Fruit fly (Drosophila melanogaster) whole organism, wandering third instar larva: Measurements from ENCODE around the gene mre11.

Source experiments
- Abd-B ChIP-seq: fragments of >200 bp; optimal IDR thresholded peaks from 2 replicates; lab custom pipeline; 2017; ENCODE audit warnings: missing biosample characterization, missing genetic modification characterization
- CG32264 ChIP-seq: fragments of 200-800 bp; sonication (Bioruptor generic); optimal IDR thresholded peaks from 2 replicates; lab custom pipeline; 2016; ENCODE audit warnings: missing biosample characterization, missing genetic modification characterization
- CrebA ChIP-seq: fragments of 200-800 bp; sonication (Bioruptor generic); optimal IDR thresholded peaks from 2 replicates; lab custom pipeline; 2016; ENCODE audit warnings: missing biosample characterization, mild to moderate bottlenecking, missing genetic modification characterization, borderline replicate concordance
- Dfd ChIP-seq: fragments of >200 bp; optimal IDR thresholded peaks from 2 replicates; lab custom pipeline; 2017; ENCODE audit warnings: missing biosample characterization, missing genetic modification characterization
- GATAd ChIP-seq: sonication (Bioruptor generic); optimal IDR thresholded peaks from 2 replicates; lab custom pipeline; 2016; ENCODE audit warnings: missing biosample characterization, missing genetic modification characterization
- Hnf4 ChIP-seq: fragments of 200-800 bp; sonication (Bioruptor generic); optimal IDR thresholded peaks from 2 replicates; lab custom pipeline; 2016; ENCODE audit warnings: missing biosample characterization, mild to moderate bottlenecking, missing genetic modification characterization
- Hr78 ChIP-seq: fragments of >200 bp; optimal IDR thresholded peaks from 2 replicates; lab custom pipeline; 2017; ENCODE audit warnings: missing biosample characterization, missing genetic modification characterization
- Jra ChIP-seq: sonication (Bioruptor generic); optimal IDR thresholded peaks from 2 replicates; lab custom pipeline; 2016; ENCODE audit warnings: missing biosample characterization, missing genetic modification characterization
- Myc ChIP-seq: fragments of >200 bp; optimal IDR thresholded peaks from 2 replicates; lab custom pipeline; 2017
- OdsH ChIP-seq: fragments of 200-800 bp; sonication (Bioruptor generic); optimal IDR thresholded peaks from 2 replicates; lab custom pipeline; 2016; ENCODE audit warnings: missing biosample characterization, mild to moderate bottlenecking, missing genetic modification characterization
- Sp1 ChIP-seq: fragments of 200-800 bp; sonication (Bioruptor generic); optimal IDR thresholded peaks from 3 replicates; lab custom pipeline; 2019; ENCODE audit warnings: missing biosample characterization, mild to moderate bottlenecking, missing genetic modification characterization, moderate library complexity
- Vsx2 ChIP-seq: fragments of 200-300, 225-300 bp; sonication (Bioruptor generic); optimal IDR thresholded peaks from 2 replicates; lab custom pipeline; 2018; ENCODE audit warnings: missing biosample characterization, missing genetic modification characterization; ENCODE audit not compliant: partially characterized antibody
- br ChIP-seq: fragments of 200-800 bp; sonication (Bioruptor generic); optimal IDR thresholded peaks from 2 replicates; lab custom pipeline; 2016; ENCODE audit warnings: missing biosample characterization, missing genetic modification characterization
- brk ChIP-seq: fragments of 200-800 bp; sonication (Bioruptor generic); optimal IDR thresholded peaks from 2 replicates; lab custom pipeline; 2016; ENCODE audit warnings: missing biosample characterization, mild to moderate bottlenecking, missing genetic modification characterization
- dl ChIP-seq, 2 experiments: fragments of 175-275, 200-275 bp in 1 of 2; fragments of 200-275 bp in 1 of 2; sonication (Bioruptor generic); optimal IDR thresholded peaks; lab custom pipeline; 2018; ENCODE audit warnings: mild to moderate bottlenecking in 2 of 2, missing biosample characterization in 2 of 2, missing genetic modification characterization in 2 of 2, moderate library complexity in 2 of 2; ENCODE audit not compliant: partially characterized antibody in 2 of 2, insufficient read depth in 1 of 2
- dmrt93B ChIP-seq: fragments of 200-800 bp; sonication (Bioruptor generic); optimal IDR thresholded peaks from 2 replicates; lab custom pipeline; 2018; ENCODE audit warnings: missing biosample characterization, mild to moderate bottlenecking, missing genetic modification characterization
- dsf ChIP-seq: sonication (Bioruptor generic); optimal IDR thresholded peaks from 2 replicates; lab custom pipeline; 2016; ENCODE audit warnings: missing biosample characterization, missing genetic modification characterization, borderline replicate concordance
- foxo ChIP-seq, 2 experiments: fragments of 200-800 bp; sonication (Bioruptor generic); optimal IDR thresholded peaks; 2 replicates in 1 of 2; 3 replicates in 1 of 2; lab custom pipeline; 2016 to 2017; ENCODE audit warnings: missing biosample characterization in 2 of 2, missing genetic modification characterization in 2 of 2
- fru ChIP-seq: fragments of 200-800 bp; sonication (Bioruptor generic); optimal IDR thresholded peaks from 3 replicates; lab custom pipeline; 2016; ENCODE audit warnings: missing biosample characterization, mild to moderate bottlenecking, missing genetic modification characterization
- h ChIP-seq: fragments of 200-800 bp; sonication (Bioruptor generic); optimal IDR thresholded peaks from 3 replicates; lab custom pipeline; 2016; ENCODE audit warnings: missing biosample characterization, mild to moderate bottlenecking, missing genetic modification characterization
- rgr ChIP-seq: fragments of 200-800 bp; sonication (Bioruptor generic); optimal IDR thresholded peaks from 3 replicates; lab custom pipeline; 2016; ENCODE audit warnings: missing biosample characterization, mild to moderate bottlenecking, missing genetic modification characterization
- sage ChIP-seq: fragments of 200-800 bp; sonication (Bioruptor generic); optimal IDR thresholded peaks from 2 replicates; lab custom pipeline; 2016; ENCODE audit warnings: missing biosample characterization, mild to moderate bottlenecking, missing genetic modification characterization
- sv ChIP-seq: fragments of 200-800 bp; sonication (Bioruptor generic); optimal IDR thresholded peaks from 3 replicates; lab custom pipeline; 2016; ENCODE audit warnings: missing biosample characterization, missing genetic modification characterization

Gene mre11

dm6 chr2L:11328357-11328756 is 46.5 kb downstream of the mre11 start (continued):
- no peak for TF ChIP-seq dl (GFP tag; optimal IDR thresholded peaks at IDR 0.05; lab: Kevin White, UChicago; ENCODE audit: insufficient read depth in 1 of 2, partially characterized antibody in 2 of 2)
- no peak for TF ChIP-seq sage (GFP tag; lab: Kevin White, UChicago)

- TF ChIP-seq foxo (GFP tag; optimal IDR thresholded peaks at IDR 0.05; lab: Kevin White, UChicago): peak in 1 of 2 experiments; percentile 19
- peak; percentile 8 for TF ChIP-seq rgr (GFP tag; lab: Kevin White, UChicago)
- no peak for TF ChIP-seq Jra (GFP tag; lab: Kevin White, UChicago)
- TF ChIP-seq dsf (GFP tag; lab: Kevin White, UChicago): no peak
- TF ChIP-seq CrebA: no peak
- TF ChIP-seq fru: peak; percentile 6
- TF ChIP-seq h (GFP tag; lab: Kevin White, UChicago): peak; percentile 24
- no peak for TF ChIP-seq sv
- TF ChIP-seq br: no peak
- TF ChIP-seq Dfd (GFP tag; lab: Kevin White, UChicago): no peak
- TF ChIP-seq dl (GFP tag; optimal IDR thresholded peaks at IDR 0.05; lab: Kevin White, UChicago; ENCODE audit: insufficient read depth in 1 of 2, partially characterized antibody in 2 of 2): no peak
These were observed 49.9 kb downstream of the mre11 start for dm6 chr2L:11331668-11332262.

- TF ChIP-seq dmrt93B (GFP tag; lab: Kevin White, UChicago) (no peak), CrebA (no peak), fru (no peak), OdsH (GFP tag; lab: Kevin White, UChicago) (no peak), CG32264 (GFP tag; lab: Kevin White, UChicago) (no peak), br (no peak), Abd-B (GFP tag; lab: Kevin White, UChicago) (no peak), dl (GFP tag; optimal IDR thresholded peaks at IDR 0.05; lab: Kevin White, UChicago; ENCODE audit: insufficient read depth in 1 of 2, partially characterized antibody in 2 of 2) (no peak), Sp1 (no peak), dsf (GFP tag; lab: Kevin White, UChicago) (no peak), sv (no peak), Hnf4 (no peak), brk (GFP tag; lab: Kevin White, UChicago) (no peak), Hr78 (GFP tag; lab: Kevin White, UChicago) (no peak), Vsx2 (GFP tag; lab: Kevin White, UChicago) (no peak), Myc (lab: Kevin White, UChicago) (no peak), GATAd (no peak)
These were observed 51.2 kb downstream of the mre11 start for dm6 chr2L:11332978-11333539.
